Worm (Caenorhabditis elegans) whole organism, young adult: ENCODE measurements around the gene aptf-2.
A peak's percentile ranks its signal among the peaks of the same experiment; 100 is the strongest.

Experiments used
- B0336.3 ChIP-seq: fragments of 200-800 bp; sonication (Bioruptor generic); IDR thresholded peaks from 2 replicates; pipeline ENCODE4 v1.3.6; 2022; ENCODE audit warnings: missing genetic modification characterization, missing compliant biosample characterization
- F22D6.2 ChIP-seq: sonication (generic microtip); optimal IDR thresholded peaks from 2 replicates; lab custom pipeline; 2016; ENCODE audit warnings: mild to moderate bottlenecking, missing genetic modification characterization, missing compliant biosample characterization
- F57C9.4 ChIP-seq: sonication (generic microtip); optimal IDR thresholded peaks from 2 replicates; lab custom pipeline; 2017; ENCODE audit warnings: mild to moderate bottlenecking, missing genetic modification characterization, missing compliant biosample characterization
- K12H6.12 ChIP-seq: fragments of 200-800 bp; sonication (Bioruptor generic); optimal IDR thresholded peaks from 2 replicates; lab custom pipeline; 2018; ENCODE audit warnings: mild to moderate bottlenecking, missing genetic modification characterization, missing compliant biosample characterization
- Y56A3A.18 ChIP-seq: fragments of 200-800 bp; sonication (Bioruptor generic); IDR thresholded peaks from 2 replicates; pipeline ENCODE4 v1.3.6; 2022; ENCODE audit warnings: missing genetic modification reagents, missing genetic modification characterization, missing compliant biosample characterization
- ZK185.1 ChIP-seq: sonication (generic microtip); optimal IDR thresholded peaks from 2 replicates; lab custom pipeline; 2016; ENCODE audit warnings: mild to moderate bottlenecking, missing genetic modification characterization, missing compliant biosample characterization; ENCODE audit not compliant: poor library complexity, severe bottlenecking
- akir-1 ChIP-seq: fragments of 200-800 bp; sonication (Bioruptor generic); optimal IDR thresholded peaks from 2 replicates; lab custom pipeline; 2018; ENCODE audit warnings: mild to moderate bottlenecking, missing genetic modification characterization, moderate library complexity, missing compliant biosample characterization
- ama-1 ChIP-seq, 3 experiments: fragments of 150-350 bp in 1 of 3; sonication (generic microtip) in 2 of 3; optimal IDR thresholded peaks; 2 replicates each; lab custom pipeline; 2014 to 2018; ENCODE audit warnings: missing biosample characterization in 2 of 3, missing genetic modification characterization in 2 of 3, missing genetic modification reagents in 2 of 3
- aptf-2 ChIP-seq: fragments of 200-800 bp; sonication (Bioruptor generic); conservative IDR thresholded peaks from 2 replicates; pipeline ENCODE4 v1.3.6; 2022; ENCODE audit warnings: missing genetic modification reagents, missing genetic modification characterization, missing compliant biosample characterization
- aptf-3 ChIP-seq: fragments of 200-800 bp; sonication (Bioruptor generic); IDR thresholded peaks from 2 replicates; pipeline ENCODE4 v1.3.6; 2022; ENCODE audit warnings: missing genetic modification characterization, missing compliant biosample characterization
- atf-7 ChIP-seq: sonication (generic microtip); optimal IDR thresholded peaks from 2 replicates; lab custom pipeline; 2017; ENCODE audit warnings: mild to moderate bottlenecking, missing genetic modification characterization, missing compliant biosample characterization
- bed-1 ChIP-seq: fragments of 200-800 bp; sonication (Bioruptor generic); IDR thresholded peaks from 2 replicates; pipeline ENCODE4 v1.3.6; 2022; ENCODE audit warnings: missing genetic modification reagents, missing genetic modification characterization, missing compliant biosample characterization
- cebp-2 ChIP-seq: fragments of 200-800 bp; sonication (Bioruptor generic); IDR thresholded peaks from 2 replicates; pipeline ENCODE4 v1.3.6; 2022; ENCODE audit warnings: missing genetic modification characterization, missing compliant biosample characterization
- ceh-79 ChIP-seq: sonication (generic microtip); optimal IDR thresholded peaks from 2 replicates; lab custom pipeline; 2017; ENCODE audit warnings: mild to moderate bottlenecking, missing genetic modification characterization, missing compliant biosample characterization
- die-1 ChIP-seq: sonication (generic microtip); optimal IDR thresholded peaks from 2 replicates; lab custom pipeline; 2016; ENCODE audit warnings: missing genotype, mild to moderate bottlenecking, missing genetic modification characterization, missing compliant biosample characterization
- dox-1 ChIP-seq: fragments of 200-800 bp; sonication (Bioruptor generic); IDR thresholded peaks from 2 replicates; pipeline ENCODE4 v1.3.6; 2022; ENCODE audit warnings: missing genetic modification reagents, missing genetic modification characterization, missing compliant biosample characterization
- efl-1 ChIP-seq: fragments of 150-350 bp; optimal IDR thresholded peaks from 2 replicates; lab custom pipeline; 2014; ENCODE audit warnings: missing biosample characterization, missing genetic modification reagents, missing genetic modification characterization
- egl-44 ChIP-seq: fragments of 200-800 bp; sonication (Bioruptor generic); IDR thresholded peaks from 2 replicates; pipeline ENCODE4 v1.3.6; 2022; ENCODE audit warnings: missing genetic modification reagents, missing genetic modification characterization, missing compliant biosample characterization
- egrh-3 ChIP-seq: fragments of 200-800 bp; sonication (Bioruptor generic); IDR thresholded peaks from 2 replicates; pipeline ENCODE4 v1.3.6; 2022; ENCODE audit warnings: missing genetic modification reagents, missing genetic modification characterization, missing compliant biosample characterization
- fkh-3 ChIP-seq: sonication (generic microtip); optimal IDR thresholded peaks from 2 replicates; lab custom pipeline; 2016; ENCODE audit warnings: mild to moderate bottlenecking, missing genetic modification characterization, missing compliant biosample characterization
- gei-17 ChIP-seq: fragments of 200-800 bp; sonication (Bioruptor generic); optimal IDR thresholded peaks from 2 replicates; lab custom pipeline; 2018; ENCODE audit warnings: mild to moderate bottlenecking, missing genetic modification characterization, missing compliant biosample characterization
- hmg-1.2 ChIP-seq: fragments of 200-800 bp; sonication (Bioruptor generic); IDR thresholded peaks from 2 replicates; pipeline ENCODE4 v1.3.6; 2022; ENCODE audit warnings: missing genetic modification reagents, missing genetic modification characterization, missing compliant biosample characterization
- lag-1 ChIP-seq: fragments of 200-800 bp; sonication (Bioruptor generic); IDR thresholded peaks from 2 replicates; pipeline ENCODE4 v1.3.6; 2022; ENCODE audit warnings: missing genetic modification reagents, missing genetic modification characterization, missing compliant biosample characterization
- let-607 ChIP-seq, 2 experiments: fragments of 200-800 bp in 1 of 2; sonication (Bioruptor generic) in 1 of 2; sonication (generic microtip) in 1 of 2; optimal IDR thresholded peaks; 2 replicates each; lab custom pipeline; 2016 to 2018; ENCODE audit warnings: mild to moderate bottlenecking in 2 of 2, missing compliant biosample characterization in 2 of 2, missing genetic modification characterization in 2 of 2, moderate library complexity in 2 of 2, missing genotype in 1 of 2
- lin-26 ChIP-seq: fragments of 200-800 bp; sonication (Bioruptor generic); IDR thresholded peaks from 2 replicates; pipeline ENCODE4 v1.3.6; 2022; ENCODE audit warnings: missing genetic modification reagents, missing genetic modification characterization, missing compliant biosample characterization
- lin-35 ChIP-seq, 3 experiments: fragments of 150-350 bp in 2 of 3; sonication (generic microtip) in 1 of 3; optimal IDR thresholded peaks; 2 replicates each; lab custom pipeline; 2014 to 2018; ENCODE audit warnings: missing biosample characterization in 3 of 3, missing genetic modification characterization in 3 of 3, missing genetic modification reagents in 3 of 3
- lin-40 ChIP-seq: sonication (generic microtip); optimal IDR thresholded peaks from 2 replicates; lab custom pipeline; 2016; ENCODE audit warnings: missing genetic modification characterization, mild to moderate bottlenecking, missing compliant biosample characterization, missing genotype, missing genetic modification reagents
- lin-54 ChIP-seq: fragments of 200-800 bp; sonication (Bioruptor generic); optimal IDR thresholded peaks from 2 replicates; lab custom pipeline; 2018; ENCODE audit warnings: mild to moderate bottlenecking, missing genetic modification characterization, missing compliant biosample characterization
- lir-1 ChIP-seq: fragments of 200-800 bp; sonication (Bioruptor generic); conservative IDR thresholded peaks from 2 replicates; pipeline ENCODE4 v1.3.6; 2022; ENCODE audit warnings: missing genetic modification reagents, missing genetic modification characterization, missing compliant biosample characterization
- lsl-1 ChIP-seq: fragments of 200-800 bp; sonication (Bioruptor generic); optimal IDR thresholded peaks from 2 replicates; lab custom pipeline; 2018; ENCODE audit warnings: mild to moderate bottlenecking, missing genetic modification characterization, moderate library complexity, missing compliant biosample characterization
- madf-3 ChIP-seq: fragments of 200-800 bp; sonication (Bioruptor generic); IDR thresholded peaks from 2 replicates; pipeline ENCODE4 v1.3.6; 2022; ENCODE audit warnings: missing genetic modification reagents, missing genetic modification characterization, missing compliant biosample characterization
- mxl-1 ChIP-seq: sonication (generic microtip); optimal IDR thresholded peaks from 2 replicates; lab custom pipeline; 2016; ENCODE audit warnings: missing genetic modification characterization, missing compliant biosample characterization
- nfya-2 ChIP-seq: fragments of 200-800 bp; sonication (Bioruptor generic); IDR thresholded peaks from 2 replicates; pipeline ENCODE4 v1.3.6; 2022; ENCODE audit warnings: missing genetic modification reagents, missing genetic modification characterization, missing compliant biosample characterization
- nfyb-1 ChIP-seq: fragments of 200-800 bp; sonication (Bioruptor generic); IDR thresholded peaks from 2 replicates; pipeline ENCODE4 v1.3.6; 2022; ENCODE audit warnings: missing genetic modification reagents, missing genetic modification characterization, missing compliant biosample characterization
- nhr-80 ChIP-seq: sonication (generic microtip); optimal IDR thresholded peaks from 2 replicates; lab custom pipeline; 2016; ENCODE audit warnings: missing genetic modification characterization, missing compliant biosample characterization
- pbrm-1 ChIP-seq: fragments of 200-800 bp; sonication (Bioruptor generic); IDR thresholded peaks from 2 replicates; pipeline ENCODE4 v1.3.6; 2022; ENCODE audit warnings: missing genetic modification reagents, missing genetic modification characterization, missing compliant biosample characterization
- pha-4 ChIP-seq: fragments of 150-350 bp; sonication (generic microtip); optimal IDR thresholded peaks from 2 replicates; lab custom pipeline; 2014; ENCODE audit warnings: missing biosample characterization, missing genetic modification reagents, missing genetic modification characterization
- rcor-1 ChIP-seq: fragments of 200-800 bp; sonication (Bioruptor generic); IDR thresholded peaks from 2 replicates; pipeline ENCODE4 v1.3.6; 2022; ENCODE audit warnings: missing genetic modification reagents, missing genetic modification characterization, missing compliant biosample characterization
- rec-8 ChIP-seq, 2 experiments: sonication (generic microtip); optimal IDR thresholded peaks; 2 replicates each; lab custom pipeline; 2016; ENCODE audit warnings: mild to moderate bottlenecking in 2 of 2, missing genetic modification characterization in 2 of 2, missing genetic modification reagents in 2 of 2, missing genotype in 2 of 2, missing biosample characterization in 1 of 2, missing compliant biosample characterization in 1 of 2, moderate library complexity in 1 of 2
- sdz-38 ChIP-seq: sonication (generic microtip); optimal IDR thresholded peaks from 2 replicates; lab custom pipeline; 2016; ENCODE audit warnings: missing genotype, missing genetic modification characterization, missing compliant biosample characterization
- unc-130 ChIP-seq: sonication (generic microtip); optimal IDR thresholded peaks from 2 replicates; lab custom pipeline; 2016; ENCODE audit warnings: missing genetic modification reagents, missing genetic modification characterization, missing compliant biosample characterization
- xnd-1 ChIP-seq: sonication (generic microtip); optimal IDR thresholded peaks from 2 replicates; lab custom pipeline; 2016; ENCODE audit warnings: missing genotype, missing genetic modification reagents, missing genetic modification characterization, missing compliant biosample characterization
- zfh-2 ChIP-seq: fragments of 200-800 bp; sonication (Bioruptor generic); conservative IDR thresholded peaks from 2 replicates; pipeline ENCODE4 v1.3.6; 2022; ENCODE audit warnings: missing genetic modification reagents, missing genetic modification characterization, missing compliant biosample characterization
- ztf-18 ChIP-seq: sonication (generic microtip); optimal IDR thresholded peaks from 2 replicates; lab custom pipeline; 2016; ENCODE audit warnings: missing genotype, mild to moderate bottlenecking, missing genetic modification characterization, missing compliant biosample characterization
- ztf-25 ChIP-seq: fragments of 200-800 bp; sonication (Bioruptor generic); IDR thresholded peaks from 2 replicates; pipeline ENCODE4 v1.3.6; 2022; ENCODE audit warnings: missing genetic modification reagents, missing genetic modification characterization, missing compliant biosample characterization
- ztf-26 ChIP-seq: sonication (generic microtip); optimal IDR thresholded peaks from 2 replicates; lab custom pipeline; 2017; ENCODE audit warnings: missing genetic modification characterization, missing compliant biosample characterization
- ztf-6 ChIP-seq: fragments of 200-800 bp; sonication (Bioruptor generic); IDR thresholded peaks from 2 replicates; pipeline ENCODE4 v1.3.6; 2022; ENCODE audit warnings: missing genetic modification reagents, missing genetic modification characterization, missing compliant biosample characterization

aptf-2 gene

ce11 chrIV:13396375-13396774 is 19.5 kb downstream of the aptf-2 start:
- no peak for TF ChIP-seq sdz-38 (tag; lab: Kevin White, UChicago)
- no peak for TF ChIP-seq atf-7
- no peak for TF ChIP-seq gei-17
- TF ChIP-seq rcor-1 (GFP tag; lab: Robert Waterston, UW) = no peak
- TF ChIP-seq ztf-18 (tag; lab: Kevin White, UChicago) = no peak
- no peak for TF ChIP-seq pbrm-1 (GFP tag; lab: Robert Waterston, UW)
- TF ChIP-seq ztf-25 (GFP tag; lab: Robert Waterston, UW) = no peak
- no peak for TF ChIP-seq ama-1 (optimal IDR thresholded peaks at IDR 0.05; lab: Kevin White, UChicago)
- no peak for TF ChIP-seq ama-1 (GFP tag; optimal IDR thresholded peaks at IDR 0.05; lab: Kevin White, UChicago)
- TF ChIP-seq aptf-3 (GFP tag; lab: Robert Waterston, UW) = no peak
- peak; percentile 15 for TF ChIP-seq lin-40 (tag; lab: Kevin White, UChicago)
- TF ChIP-seq egl-44 = no peak
- TF ChIP-seq nhr-80 = peak; percentile 37
- TF ChIP-seq unc-130 (GFP tag; lab: Kevin White, UChicago) = no peak
- no peak for TF ChIP-seq madf-3
- TF ChIP-seq nfya-2 (GFP tag; lab: Robert Waterston, UW) = no peak
- TF ChIP-seq akir-1 (GFP tag; lab: Kevin White, UChicago) = no peak
- no peak for TF ChIP-seq die-1 (tag; lab: Kevin White, UChicago)
- no peak for TF ChIP-seq lag-1 (GFP tag; lab: Robert Waterston, UW)
- no peak for TF ChIP-seq ztf-6
- no peak for TF ChIP-seq rec-8 (tag; optimal IDR thresholded peaks at IDR 0.05; lab: Kevin White, UChicago)
- no peak for TF ChIP-seq B0336.3 (GFP tag; lab: Robert Waterston, UW)
- TF ChIP-seq ZK185.1 (tag; lab: Kevin White, UChicago) = peak; percentile 27
- no peak for TF ChIP-seq xnd-1
- no peak for TF ChIP-seq hmg-1.2
- TF ChIP-seq pha-4 (tag; lab: Kevin White, UChicago) = no peak
- TF ChIP-seq lin-26 (GFP tag; lab: Robert Waterston, UW) = no peak

DNA sequence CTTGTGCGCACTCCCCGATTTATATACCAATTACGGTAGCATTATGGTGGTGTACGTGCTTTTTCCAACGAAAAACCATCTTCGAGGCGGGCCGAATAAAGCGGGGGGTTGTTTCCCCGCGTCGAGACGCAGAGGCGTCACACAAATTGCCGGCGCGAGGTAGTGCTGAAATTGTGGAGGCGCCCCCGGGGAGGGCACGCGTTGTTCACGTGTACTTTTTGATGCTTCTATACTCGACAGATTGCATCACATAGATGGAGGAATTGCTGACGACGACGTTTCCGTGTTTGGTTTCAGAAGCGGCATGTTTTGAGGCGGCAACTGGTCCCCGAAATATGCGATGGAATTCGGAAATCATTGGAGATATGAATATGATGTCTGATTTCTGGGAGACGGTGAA is 20.6 kb downstream of the aptf-2 start:
- TF ChIP-seq let-607 (tag; optimal IDR thresholded peaks at IDR 0.05; lab: Kevin White, UChicago) = peak in 1 of 2 experiments; percentile 49
- peak; percentile 89 for TF ChIP-seq ztf-26 (tag; lab: Kevin White, UChicago)
- no peak for TF ChIP-seq ceh-79 (tag; lab: Kevin White, UChicago)
- peak; percentile 58 for TF ChIP-seq egl-44
- TF ChIP-seq K12H6.12 = peak; percentile 82
- TF ChIP-seq bed-1 (GFP tag; lab: Robert Waterston, UW) = 0 out of 2 replicates have a peak, but pooled peaks have one; percentile 76
- no peak for TF ChIP-seq fkh-3 (tag; lab: Kevin White, UChicago)
- TF ChIP-seq zfh-2 (GFP tag; lab: Robert Waterston, UW) = peak; percentile 97
- 0 out of 2 replicates have a peak, but pooled peaks have one; percentile 43 for TF ChIP-seq lin-26 (GFP tag; lab: Robert Waterston, UW)
- TF ChIP-seq dox-1 (GFP tag; lab: Robert Waterston, UW) = peak; percentile 62; the same call in 1 of the 2 replicates
- peak; percentile 44 for TF ChIP-seq lin-54 (GFP tag; lab: Kevin White, UChicago)
- TF ChIP-seq atf-7 = peak; percentile 82
- TF ChIP-seq ztf-6 = 0 out of 2 replicates have a peak, but pooled peaks have one; percentile 74
- TF ChIP-seq egrh-3 (GFP tag; lab: Robert Waterston, UW) = 0 out of 2 replicates have a peak, but pooled peaks have one; percentile 27
- no peak for TF ChIP-seq mxl-1 (tag; lab: Kevin White, UChicago)
- TF ChIP-seq ztf-18 (tag; lab: Kevin White, UChicago) = peak; percentile 58
- TF ChIP-seq Y56A3A.18 (GFP tag; lab: Robert Waterston, UW) = 0 out of 2 replicates have a peak, but pooled peaks have one; percentile 43
- TF ChIP-seq lsl-1 (GFP tag; lab: Kevin White, UChicago) = no peak
- no peak for TF ChIP-seq aptf-2 (GFP tag; lab: Robert Waterston, UW)
- peak; percentile 75 for TF ChIP-seq B0336.3 (GFP tag; lab: Robert Waterston, UW)
- no peak for TF ChIP-seq efl-1 (GFP tag; lab: Kevin White, UChicago)
- 0 out of 2 replicates have a peak, but pooled peaks have one; percentile 6 for TF ChIP-seq cebp-2 (GFP tag; lab: Robert Waterston, UW)
- TF ChIP-seq F57C9.4 (tag; lab: Kevin White, UChicago) = no peak
- 0 out of 2 replicates have a peak, but pooled peaks have one; percentile 51 for TF ChIP-seq nfyb-1 (GFP tag; lab: Robert Waterston, UW)
- TF ChIP-seq hmg-1.2 = peak; percentile 89
- TF ChIP-seq lin-35 (GFP tag; optimal IDR thresholded peaks at IDR 0.05; lab: Kevin White, UChicago) = peak in 1 of 3 experiments; percentile 37
- TF ChIP-seq lir-1 (GFP tag; lab: Robert Waterston, UW) = peak; percentile 44; the same call in 1 of the 2 replicates
- TF ChIP-seq F22D6.2 (tag; lab: Kevin White, UChicago) = peak; percentile 19
